Fruit fly (Drosophila melanogaster) whole organism, embryonic: ENCODE data around the gene Sb.

Experiments used
- ATbp ChIP-seq: fragments of 200-800 bp; sonication (Bioruptor generic); optimal IDR thresholded peaks from 2 replicates; lab custom pipeline; 2017; ENCODE audit warnings: missing biosample characterization, mild to moderate bottlenecking, missing genetic modification characterization, missing genetic modification reagents
- Awh ChIP-seq: fragments of 200-800 bp; sonication (Bioruptor generic); IDR thresholded peaks from 2 replicates; pipeline ENCODE4, ENCODE4 v1.3.6; 2022; ENCODE audit warnings: missing biosample characterization, missing genetic modification characterization
- Blimp-1 ChIP-seq: fragments of 200-800 bp; sonication (Bioruptor generic); optimal IDR thresholded peaks from 3 replicates; lab custom pipeline; 2018; ENCODE audit warnings: missing biosample characterization, missing genetic modification characterization, mild to moderate bottlenecking, moderate library complexity, missing genetic modification reagents
- CG10147 ChIP-seq: fragments of 200-800 bp; sonication (Bioruptor generic); optimal IDR thresholded peaks from 2 replicates; lab custom pipeline; 2019; ENCODE audit warnings: missing biosample characterization, mild to moderate bottlenecking, missing genetic modification characterization, moderate library complexity
- CG10366 ChIP-seq: fragments of 200-800 bp; sonication (Bioruptor generic); IDR thresholded peaks from 2 replicates; pipeline ENCODE4 v1.3.6; 2022; ENCODE audit warnings: missing biosample characterization, missing genetic modification characterization
- CG11093 ChIP-seq: fragments of 200-800 bp; sonication (Bioruptor generic); IDR thresholded peaks from 3 replicates; pipeline ENCODE4 v1.3.6; 2022; ENCODE audit warnings: missing biosample characterization, missing genetic modification characterization
- CG12391 ChIP-seq: fragments of 200-800 bp; sonication (Bioruptor generic); optimal IDR thresholded peaks from 3 replicates; lab custom pipeline; 2018; ENCODE audit warnings: missing biosample characterization, mild to moderate bottlenecking, missing genetic modification characterization, moderate library complexity
- CG13287 ChIP-seq: fragments of 200-800 bp; sonication (Bioruptor generic); IDR thresholded peaks from 2 replicates; pipeline ENCODE4 v1.3.6; 2022; ENCODE audit warnings: missing biosample characterization, missing genetic modification characterization; ENCODE audit not compliant: partially characterized antibody
- CG13424 ChIP-seq: fragments of 200-800 bp; sonication (Bioruptor generic); optimal IDR thresholded peaks from 2 replicates; lab custom pipeline; 2019; ENCODE audit warnings: missing biosample characterization, mild to moderate bottlenecking, missing genetic modification characterization, moderate library complexity
- CG14441 ChIP-seq: fragments of 200-800 bp; sonication (Bioruptor generic); IDR thresholded peaks from 2 replicates; pipeline ENCODE4 v1.3.6; 2022; ENCODE audit warnings: missing biosample characterization, missing genetic modification characterization
- CG15073 ChIP-seq: fragments of 200-800 bp; sonication (Bioruptor generic); optimal IDR thresholded peaks from 2 replicates; lab custom pipeline; 2016; ENCODE audit warnings: missing biosample characterization, missing genetic modification characterization
- CG1647 ChIP-seq: fragments of 200-800 bp; sonication (Bioruptor generic); optimal IDR thresholded peaks from 3 replicates; lab custom pipeline; 2016; ENCODE audit warnings: missing biosample characterization, missing genetic modification characterization
- CG2120 ChIP-seq: fragments of 200-800 bp; sonication (Bioruptor generic); optimal IDR thresholded peaks from 3 replicates; lab custom pipeline; 2016; ENCODE audit warnings: missing biosample characterization, missing genetic modification characterization
- CG42726 ChIP-seq: fragments of 200-800 bp; sonication (Bioruptor generic); IDR thresholded peaks from 2 replicates; pipeline ENCODE4 v1.3.6; 2022; ENCODE audit warnings: missing biosample characterization, missing genetic modification characterization; ENCODE audit not compliant: partially characterized antibody
- CG4424 ChIP-seq: fragments of 200-800 bp; sonication (Bioruptor generic); optimal IDR thresholded peaks from 3 replicates; lab custom pipeline; 2016; ENCODE audit warnings: missing biosample characterization, missing genetic modification characterization
- CG6683 ChIP-seq: fragments of 200-800 bp; sonication (Bioruptor generic); optimal IDR thresholded peaks from 2 replicates; lab custom pipeline; 2017; ENCODE audit warnings: missing biosample characterization, mild to moderate bottlenecking, missing genetic modification characterization, missing genetic modification reagents
- CG6689 ChIP-seq: fragments of 200-800 bp; sonication (Bioruptor generic); IDR thresholded peaks from 2 replicates; pipeline ENCODE4 v1.3.6; 2022; ENCODE audit warnings: missing biosample characterization, missing genetic modification characterization
- CG6854 ChIP-seq: fragments of 200-800 bp; sonication (Bioruptor generic); optimal IDR thresholded peaks from 3 replicates; lab custom pipeline; 2017; ENCODE audit warnings: missing biosample characterization, mild to moderate bottlenecking, missing genetic modification characterization
- CG7928 ChIP-seq: fragments of 200-800 bp; sonication (Bioruptor generic); optimal IDR thresholded peaks from 2 replicates; lab custom pipeline; 2017; ENCODE audit warnings: missing biosample characterization, mild to moderate bottlenecking, missing genetic modification characterization
- CG8478 ChIP-seq: fragments of >200 bp; optimal IDR thresholded peaks from 2 replicates; lab custom pipeline; 2018
- CG9437 ChIP-seq: fragments of 200-800 bp; sonication (Bioruptor generic); optimal IDR thresholded peaks from 2 replicates; lab custom pipeline; 2018; ENCODE audit warnings: missing biosample characterization, mild to moderate bottlenecking, missing genetic modification characterization
- CG9797 ChIP-seq: fragments of 200-800 bp; sonication (Bioruptor generic); optimal IDR thresholded peaks from 3 replicates; lab custom pipeline; 2018; ENCODE audit warnings: missing biosample characterization, mild to moderate bottlenecking, missing genetic modification characterization
- Chrac-16 ChIP-seq: fragments of 200-800 bp; sonication (Bioruptor generic); optimal IDR thresholded peaks from 3 replicates; lab custom pipeline; 2016; ENCODE audit warnings: missing biosample characterization, missing genetic modification characterization
- Dip3 ChIP-seq: fragments of 200-800 bp; sonication (Bioruptor generic); optimal IDR thresholded peaks from 3 replicates; lab custom pipeline; 2016; ENCODE audit warnings: missing biosample characterization, missing genetic modification characterization
- Gug ChIP-seq: fragments of 200-800 bp; sonication (Bioruptor generic); IDR thresholded peaks from 4 replicates; pipeline ENCODE4 v1.3.6; 2022; ENCODE audit warnings: missing biosample characterization, missing genetic modification characterization
- HLH4C ChIP-seq: fragments of 200-800 bp; sonication (Bioruptor generic); IDR thresholded peaks from 3 replicates; pipeline ENCODE4 v1.3.6; 2022; ENCODE audit warnings: missing biosample characterization, missing genetic modification characterization; ENCODE audit not compliant: partially characterized antibody
- HLH54F ChIP-seq: fragments of 200-800 bp; sonication (Bioruptor generic); optimal IDR thresholded peaks from 3 replicates; lab custom pipeline; 2016; ENCODE audit warnings: missing biosample characterization, missing genetic modification characterization
- Myb ChIP-seq: fragments of 200-800 bp; sonication (Bioruptor generic); optimal IDR thresholded peaks from 2 replicates; lab custom pipeline; 2016; ENCODE audit warnings: missing biosample characterization, missing genetic modification characterization
- Nf-YB ChIP-seq: fragments of 200-800 bp; sonication (Bioruptor generic); optimal IDR thresholded peaks from 3 replicates; lab custom pipeline; 2019; ENCODE audit warnings: missing biosample characterization, mild to moderate bottlenecking, missing genetic modification characterization, moderate library complexity
- Opbp ChIP-seq: fragments of 200-800 bp; sonication (Bioruptor generic); IDR thresholded peaks from 3 replicates; pipeline ENCODE4 v1.3.6; 2022; ENCODE audit warnings: missing biosample characterization, missing genetic modification characterization; ENCODE audit not compliant: partially characterized antibody
- Sry-δ ChIP-seq: fragments of 200-800 bp; sonication (Bioruptor generic); optimal IDR thresholded peaks from 2 replicates; lab custom pipeline; 2016; ENCODE audit warnings: missing biosample characterization, missing genetic modification characterization
- Trl ChIP-seq, 3 experiments: fragments of >200 bp in 2 of 3; fragments of 200-800 bp in 1 of 3; sonication (Bioruptor generic) in 1 of 3; optimal IDR thresholded peaks; 2 replicates in 1 of 3; 3 replicates in 2 of 3; lab custom pipeline; 2016 to 2017; ENCODE audit warnings: missing biosample characterization in 1 of 3, missing genetic modification characterization in 1 of 3
- ash1 ChIP-seq: fragments of 200-800 bp; sonication (Bioruptor generic); optimal IDR thresholded peaks from 2 replicates; lab custom pipeline; 2018; ENCODE audit warnings: missing biosample characterization, mild to moderate bottlenecking, missing genetic modification characterization
- ci ChIP-seq: fragments of 200-800 bp; sonication (Bioruptor generic); IDR thresholded peaks from 3 replicates; pipeline ENCODE4 v1.3.6; 2022; ENCODE audit warnings: missing biosample characterization, missing genetic modification characterization
- corto ChIP-seq: fragments of 200-800 bp; sonication (Bioruptor generic); optimal IDR thresholded peaks from 2 replicates; lab custom pipeline; 2016; ENCODE audit warnings: missing biosample characterization, mild to moderate bottlenecking, missing genetic modification characterization, moderate library complexity
- dmrt11E ChIP-seq: fragments of 200-800 bp; sonication (Bioruptor generic); optimal IDR thresholded peaks from 3 replicates; lab custom pipeline; 2018; ENCODE audit warnings: missing biosample characterization, mild to moderate bottlenecking, missing genetic modification characterization, moderate library complexity
- dmrt99B ChIP-seq: fragments of 200-800 bp; sonication (Bioruptor generic); optimal IDR thresholded peaks from 2 replicates; lab custom pipeline; 2018; ENCODE audit warnings: missing biosample characterization, mild to moderate bottlenecking, missing genetic modification characterization, moderate library complexity
- fd3F ChIP-seq: fragments of 200-800 bp; sonication (Bioruptor generic); optimal IDR thresholded peaks from 2 replicates; lab custom pipeline; 2018; ENCODE audit warnings: missing biosample characterization, mild to moderate bottlenecking, missing genetic modification characterization, moderate library complexity
- gro ChIP-seq: fragments of 200-800 bp; sonication (Bioruptor generic); optimal IDR thresholded peaks from 2 replicates; lab custom pipeline; 2016; ENCODE audit warnings: missing biosample characterization, missing genetic modification characterization
- gsb-n ChIP-seq: fragments of 200-800 bp; sonication (Bioruptor generic); optimal IDR thresholded peaks from 3 replicates; lab custom pipeline; 2018; ENCODE audit warnings: missing biosample characterization, mild to moderate bottlenecking, missing genetic modification characterization
- inv ChIP-seq: fragments of 200-800 bp; sonication (Bioruptor generic); IDR thresholded peaks from 2 replicates; pipeline ENCODE4 v1.3.6; 2022; ENCODE audit warnings: missing biosample characterization, missing genetic modification characterization; ENCODE audit not compliant: partially characterized antibody
- knrl ChIP-seq: fragments of 200-800 bp; sonication (Bioruptor generic); IDR thresholded peaks from 3 replicates; pipeline ENCODE4 v1.3.6; 2022; ENCODE audit warnings: missing biosample characterization, missing genetic modification characterization; ENCODE audit not compliant: partially characterized antibody
- odd ChIP-seq: fragments of 200-800 bp; sonication (Bioruptor generic); optimal IDR thresholded peaks from 2 replicates; lab custom pipeline; 2017; ENCODE audit warnings: missing biosample characterization, mild to moderate bottlenecking, missing genetic modification characterization
- pnt ChIP-seq: fragments of 200-800 bp; sonication (Bioruptor generic); optimal IDR thresholded peaks from 3 replicates; lab custom pipeline; 2016; ENCODE audit warnings: missing biosample characterization, missing genetic modification characterization
- tgo ChIP-seq: fragments of 200-800 bp; sonication (Bioruptor generic); IDR thresholded peaks from 3 replicates; pipeline ENCODE4 v1.3.6; 2022; ENCODE audit warnings: missing biosample characterization, missing genetic modification characterization
- tin ChIP-seq: fragments of 200-800 bp; sonication (Bioruptor generic); optimal IDR thresholded peaks from 3 replicates; lab custom pipeline; 2016; ENCODE audit warnings: missing biosample characterization, missing genetic modification characterization

Sb gene

dm6 chr3R:16098333-16099267 lies 17.4 kb upstream of the Sb start, which contains the start of the genes Mhcl and Akt (continued):
- TF ChIP-seq CG13424 (peak; percentile 11), CG10147 (GFP tag; lab: Kevin White, UChicago) (no peak), ash1 (GFP tag; lab: Kevin White, UChicago) (no peak), ATbp (GFP tag; lab: Kevin White, UChicago) (no peak), Nf-YB (GFP tag; lab: Kevin White, UChicago) (no peak), CG2120 (GFP tag; lab: Kevin White, UChicago) (peak; percentile 41), CG14441 (GFP tag; lab: Robert Waterston, UW) (no peak), CG6689 (GFP tag; lab: Robert Waterston, UW) (peak; percentile 8; the same call in 1 of the 2 replicates), CG6683 (GFP tag; lab: Kevin White, UChicago) (no peak), CG6854 (GFP tag; lab: Kevin White, UChicago) (no peak), CG10366 (peak; percentile 20; the same call in 1 of the 2 replicates), CG9437 (peak; percentile 43), Trl (optimal IDR thresholded peaks at IDR 0.05; lab: Kevin White, UChicago) (peak in 1 of 2 experiments; percentile 20), Trl (GFP tag; optimal IDR thresholded peaks at IDR 0.05; lab: Kevin White, UChicago) (no peak), CG15073 (GFP tag; lab: Kevin White, UChicago) (no peak), HLH4C (GFP tag; lab: Robert Waterston, UW) (0 out of 3 replicates have a peak, but pooled peaks have one; percentile 42), ci (0 out of 3 replicates have a peak, but pooled peaks have one; percentile 10), tin (GFP tag; lab: Kevin White, UChicago) (peak; percentile 5), Blimp-1 (GFP tag; lab: Kevin White, UChicago) (peak; percentile 29), Dip3 (GFP tag; lab: Kevin White, UChicago) (no peak), Myb (peak; percentile 39), gro (GFP tag; lab: Kevin White, UChicago) (no peak), Opbp (GFP tag; lab: Robert Waterston, UW) (peak; percentile 58; the same call in 2 of the 3 replicates), dmrt99B (tag; lab: Kevin White, UChicago) (no peak), CG4424 (GFP tag; lab: Kevin White, UChicago) (peak; percentile 38), HLH54F (peak; percentile 15), gsb-n (tag; lab: Kevin White, UChicago) (peak; percentile 23), CG12391 (tag; lab: Kevin White, UChicago) (peak; percentile 52), CG8478 (lab: Kevin White, UChicago) (peak; percentile 23), CG9797 (GFP tag; lab: Kevin White, UChicago) (peak; percentile 62), Gug (GFP tag; lab: Robert Waterston, UW) (0 out of 4 replicates have a peak, but pooled peaks have one; percentile 19), Sry-δ (peak; percentile 73), CG1647 (GFP tag; lab: Kevin White, UChicago) (no peak), odd (GFP tag; lab: Kevin White, UChicago) (no peak), CG42726 (GFP tag; lab: Robert Waterston, UW) (0 out of 2 replicates have a peak, but pooled peaks have one; percentile 28), inv (GFP tag; lab: Robert Waterston, UW) (peak; percentile 63; the same call in 1 of the 2 replicates), knrl (GFP tag; lab: Robert Waterston, UW) (peak; percentile 67; the same call in 2 of the 3 replicates), pnt (GFP tag; lab: Kevin White, UChicago) (no peak), CG11093 (GFP tag; lab: Robert Waterston, UW) (0 out of 3 replicates have a peak, but pooled peaks have one; percentile 40), Chrac-16 (peak; percentile 17), fd3F (no peak), tgo (no peak), CG13287 (GFP tag; lab: Robert Waterston, UW) (peak; percentile 52), CG7928 (GFP tag; lab: Kevin White, UChicago) (peak; percentile 73), Awh (no peak), corto (no peak), dmrt11E (tag; lab: Kevin White, UChicago) (peak; percentile 12)
